Fruit fly (Drosophila melanogaster) whole organism, adult: ENCODE measurements around the gene Strump.

Source experiments
- CG11617 ChIP-seq: fragments of 200-800 bp; sonication (Bioruptor generic); optimal IDR thresholded peaks from 2 replicates; lab custom pipeline; 2017; ENCODE audit warnings: mild to moderate bottlenecking, missing biosample characterization, missing genetic modification reagents, missing genetic modification characterization
- CG12768 ChIP-seq: fragments of 200-800 bp; sonication (Bioruptor generic); optimal IDR thresholded peaks from 2 replicates; lab custom pipeline; 2017; ENCODE audit warnings: missing biosample characterization, missing genetic modification characterization, mild to moderate bottlenecking, moderate library complexity, missing genetic modification reagents
- CG14711 ChIP-seq: fragments of 200-800 bp; sonication (Bioruptor generic); optimal IDR thresholded peaks from 2 replicates; lab custom pipeline; 2018; ENCODE audit warnings: missing biosample characterization, mild to moderate bottlenecking, missing genetic modification characterization, moderate library complexity
- CG1620 ChIP-seq: fragments of 200-800 bp; sonication (Bioruptor generic); optimal IDR thresholded peaks from 2 replicates; lab custom pipeline; 2016; ENCODE audit warnings: missing biosample characterization, missing genetic modification characterization
- CG33017 ChIP-seq: fragments of 200-800 bp; sonication (Bioruptor generic); optimal IDR thresholded peaks from 2 replicates; lab custom pipeline; 2018; ENCODE audit warnings: missing biosample characterization, mild to moderate bottlenecking, missing genetic modification characterization, moderate library complexity
- CG5204 ChIP-seq: fragments of 200-800 bp; sonication (Bioruptor generic); optimal IDR thresholded peaks from 2 replicates; lab custom pipeline; 2016; ENCODE audit warnings: missing biosample characterization, missing genetic modification characterization
- CG7045 ChIP-seq: fragments of 200-800 bp; sonication (Bioruptor generic); optimal IDR thresholded peaks from 2 replicates; lab custom pipeline; 2017; ENCODE audit warnings: missing biosample characterization, mild to moderate bottlenecking, missing genetic modification characterization
- CG7101 ChIP-seq: fragments of 200-800 bp; sonication (Bioruptor generic); optimal IDR thresholded peaks from 2 replicates; lab custom pipeline; 2018; ENCODE audit warnings: missing biosample characterization, mild to moderate bottlenecking, missing genetic modification characterization, moderate library complexity
- Clk ChIP-seq: fragments of 200-800 bp; sonication (Bioruptor generic); optimal IDR thresholded peaks from 2 replicates; lab custom pipeline; 2017; ENCODE audit warnings: missing biosample characterization, missing genetic modification characterization
- Crg-1 ChIP-seq: fragments of 200-800 bp; sonication (Bioruptor generic); optimal IDR thresholded peaks from 2 replicates; lab custom pipeline; 2016; ENCODE audit warnings: missing biosample characterization, missing genetic modification characterization
- Hr96 ChIP-seq: fragments of 200-800 bp; sonication (Bioruptor generic); optimal IDR thresholded peaks from 2 replicates; lab custom pipeline; 2016; ENCODE audit warnings: missing biosample characterization, missing genetic modification characterization
- Mnt ChIP-seq: fragments of 200-800 bp; sonication (Bioruptor generic); optimal IDR thresholded peaks from 2 replicates; lab custom pipeline; 2016; ENCODE audit warnings: missing biosample characterization, mild to moderate bottlenecking, missing genetic modification characterization
- bab1 ChIP-seq: fragments of 200-800 bp; sonication (Bioruptor generic); optimal IDR thresholded peaks from 3 replicates; lab custom pipeline; 2019; ENCODE audit warnings: missing biosample characterization, mild to moderate bottlenecking, missing genetic modification characterization, moderate library complexity
- cic ChIP-seq: fragments of 200-800 bp; sonication (Bioruptor generic); optimal IDR thresholded peaks from 2 replicates; lab custom pipeline; 2017; ENCODE audit warnings: missing biosample characterization, mild to moderate bottlenecking, missing genetic modification characterization, moderate library complexity
- cnc ChIP-seq, 2 experiments: fragments of >200 bp; optimal IDR thresholded peaks; 2 replicates each; lab custom pipeline; 2017
- kay ChIP-seq: fragments of 200-800 bp; sonication (Bioruptor generic); peaks from one replicate; lab custom pipeline; 2016; ENCODE audit warnings: missing biosample characterization, missing genetic modification characterization, borderline replicate concordance
- ovo ChIP-seq: fragments of 200-800 bp; sonication (Bioruptor generic); optimal IDR thresholded peaks from 2 replicates; lab custom pipeline; 2016; ENCODE audit warnings: missing biosample characterization, missing genetic modification characterization
- pad ChIP-seq: fragments of 200-800 bp; sonication (Bioruptor generic); optimal IDR thresholded peaks from 3 replicates; lab custom pipeline; 2017; ENCODE audit warnings: missing biosample characterization, missing genetic modification characterization, mild to moderate bottlenecking, moderate library complexity, missing genetic modification reagents
- tj ChIP-seq: fragments of 200-800 bp; sonication (Bioruptor generic); optimal IDR thresholded peaks from 3 replicates; lab custom pipeline; 2017; ENCODE audit warnings: missing biosample characterization, mild to moderate bottlenecking, missing genetic modification characterization, moderate library complexity
- toe ChIP-seq: fragments of 200-800 bp; sonication (Bioruptor generic); optimal IDR thresholded peaks from 2 replicates; lab custom pipeline; 2016; ENCODE audit warnings: missing biosample characterization, missing genetic modification characterization

Strump gene

dm6 chr3L:16121791-16122190 lies at the start of gene Strump:
Gene Strump, plus strand, starts transcription at chr3L:16122002.
- TF ChIP-seq CG11617 (GFP tag; lab: Kevin White, UChicago) (no peak), bab1 (GFP tag; lab: Kevin White, UChicago) (peak; percentile 54), cic (GFP tag; lab: Kevin White, UChicago) (no peak), CG33017 (tag; lab: Kevin White, UChicago) (no peak), CG5204 (GFP tag; lab: Kevin White, UChicago) (no peak), ovo (GFP tag; lab: Kevin White, UChicago) (no peak), Crg-1 (GFP tag; lab: Kevin White, UChicago) (no peak), Clk (GFP tag; lab: Kevin White, UChicago) (no peak), CG7101 (tag; lab: Kevin White, UChicago) (peak; percentile 14), CG14711 (tag; lab: Kevin White, UChicago) (peak; percentile 95)

- TF ChIP-seq CG7045 (GFP tag; lab: Kevin White, UChicago) (no peak), tj (GFP tag; lab: Kevin White, UChicago) (no peak), CG14711 (tag; lab: Kevin White, UChicago) (no peak)
Measured at dm6 chr3L:16082251-16082650, 39.6 kb upstream of the Strump start, which contains the start of gene CG33258. Gene CG33258, plus strand, starts transcription at chr3L:16082551.

dm6 chr3L:16083693-16084092 lies 38.1 kb upstream of the Strump start, which contains the start of gene CG13075:
Gene CG13075, plus strand, starts transcription at chr3L:16083993.
- TF ChIP-seq CG11617 (GFP tag; lab: Kevin White, UChicago), result no peak
- no peak for TF ChIP-seq CG5204 (GFP tag; lab: Kevin White, UChicago)
- no peak for TF ChIP-seq Mnt (GFP tag; lab: Kevin White, UChicago)
- TF ChIP-seq CG14711 (tag; lab: Kevin White, UChicago), result no peak
- TF ChIP-seq cnc (optimal IDR thresholded peaks at IDR 0.05; lab: Kevin White, UChicago), result no peak
- no peak for TF ChIP-seq tj (GFP tag; lab: Kevin White, UChicago)
- TF ChIP-seq CG1620, result no peak
- TF ChIP-seq CG33017 (tag; lab: Kevin White, UChicago), result no peak
- TF ChIP-seq bab1 (GFP tag; lab: Kevin White, UChicago), result no peak
- TF ChIP-seq Clk (GFP tag; lab: Kevin White, UChicago), result no peak
- TF ChIP-seq CG12768, result no peak
- TF ChIP-seq ovo (GFP tag; lab: Kevin White, UChicago), result no peak
- TF ChIP-seq Crg-1 (GFP tag; lab: Kevin White, UChicago), result no peak
- TF ChIP-seq toe, result no peak
- no peak for TF ChIP-seq kay (GFP tag; lab: Kevin White, UChicago)
- TF ChIP-seq CG7101 (tag; lab: Kevin White, UChicago), result no peak
- no peak for TF ChIP-seq Hr96
- TF ChIP-seq pad (GFP tag; lab: Kevin White, UChicago), result no peak
- no peak for TF ChIP-seq CG7045 (GFP tag; lab: Kevin White, UChicago)
- no peak for TF ChIP-seq cic (GFP tag; lab: Kevin White, UChicago)

dm6 chr3L:16087323-16087816 lies 34.4 kb upstream of the Strump start, which contains the start of gene Tasp1:
Gene Tasp1, minus strand, starts transcription at chr3L:16087525.
- peak; percentile 13 for TF ChIP-seq tj (GFP tag; lab: Kevin White, UChicago)
- no peak for TF ChIP-seq CG7045 (GFP tag; lab: Kevin White, UChicago)
- no peak for TF ChIP-seq Hr96
- no peak for TF ChIP-seq pad (GFP tag; lab: Kevin White, UChicago)
- TF ChIP-seq CG33017 (tag; lab: Kevin White, UChicago), result peak; percentile 31
- peak; percentile 22 for TF ChIP-seq CG11617 (GFP tag; lab: Kevin White, UChicago)
- TF ChIP-seq kay (GFP tag; lab: Kevin White, UChicago), result no peak
- peak; percentile 59 for TF ChIP-seq CG7101 (tag; lab: Kevin White, UChicago)
- no peak for TF ChIP-seq Clk (GFP tag; lab: Kevin White, UChicago)
- peak; percentile 44 for TF ChIP-seq CG14711 (tag; lab: Kevin White, UChicago)
- TF ChIP-seq Mnt (GFP tag; lab: Kevin White, UChicago), result peak; percentile 37
- TF ChIP-seq cic (GFP tag; lab: Kevin White, UChicago), result no peak
- no peak for TF ChIP-seq ovo (GFP tag; lab: Kevin White, UChicago)
- no peak for TF ChIP-seq CG12768
- TF ChIP-seq CG5204 (GFP tag; lab: Kevin White, UChicago), result no peak
- TF ChIP-seq bab1 (GFP tag; lab: Kevin White, UChicago), result peak; percentile 72

dm6 chr3L:16090330-16090803 lies 31.4 kb upstream of the Strump start, which contains the start of the genes CG5235 and ClC-c:
Gene CG5235, minus strand, starts transcription at chr3L:16090392.
Gene ClC-c, plus strand, starts transcription at chr3L:16090454.
- TF ChIP-seq Clk (GFP tag; lab: Kevin White, UChicago), result no peak
- peak; percentile 51 for TF ChIP-seq bab1 (GFP tag; lab: Kevin White, UChicago)
- TF ChIP-seq CG14711 (tag; lab: Kevin White, UChicago), result peak; percentile 31
- no peak for TF ChIP-seq kay (GFP tag; lab: Kevin White, UChicago)
- TF ChIP-seq CG12768, result no peak
- peak; percentile 43 for TF ChIP-seq CG7101 (tag; lab: Kevin White, UChicago)
- TF ChIP-seq cnc (optimal IDR thresholded peaks at IDR 0.05; lab: Kevin White, UChicago), result no peak
- peak; percentile 32 for TF ChIP-seq cic (GFP tag; lab: Kevin White, UChicago)
- TF ChIP-seq pad (GFP tag; lab: Kevin White, UChicago), result no peak
- TF ChIP-seq tj (GFP tag; lab: Kevin White, UChicago), result peak; percentile 71
- no peak for TF ChIP-seq CG11617 (GFP tag; lab: Kevin White, UChicago)
- TF ChIP-seq Crg-1 (GFP tag; lab: Kevin White, UChicago), result no peak
- TF ChIP-seq Mnt (GFP tag; lab: Kevin White, UChicago), result peak; percentile 38
- no peak for TF ChIP-seq CG5204 (GFP tag; lab: Kevin White, UChicago)
- TF ChIP-seq CG33017 (tag; lab: Kevin White, UChicago), result no peak
